Worm (Caenorhabditis elegans): ENCODE data around the gene C09F12.2.

C09F12.2 gene

DNA sequence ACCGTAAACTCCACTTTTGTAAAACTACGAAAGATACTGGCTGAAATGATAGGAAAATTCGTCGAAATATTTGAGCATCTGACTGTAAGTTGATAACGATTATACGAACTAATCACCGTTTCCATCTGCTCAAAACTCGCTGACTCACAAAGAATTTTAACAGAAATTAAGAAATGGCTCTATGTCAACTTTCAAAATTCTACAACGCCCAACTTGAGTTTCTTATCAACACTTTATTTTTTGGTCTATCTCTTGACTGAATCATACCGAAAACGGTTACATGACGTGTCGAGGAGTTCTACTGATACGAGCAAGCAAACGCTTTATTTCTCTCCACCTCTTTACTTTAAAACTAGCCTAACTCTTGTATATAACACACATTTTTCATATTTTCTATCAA, 6.5 kb upstream of the C09F12.2 start, which contains the start of gene clc-1 (continued):
- TF ChIP-seq attf-6 (GFP tag; IDR thresholded peaks at IDR 0.05): no peak
- TF ChIP-seq F39B2.1 (GFP tag; IDR thresholded peaks at IDR 0.05): no peak
- no peak for TF ChIP-seq Y95B8A.8 (GFP tag; IDR thresholded peaks at IDR 0.05)
- TF ChIP-seq nhr-90 (tag; optimal IDR thresholded peaks at IDR 0.05): no peak
- TF ChIP-seq attf-5 (GFP tag; optimal IDR thresholded peaks at IDR 0.05): no peak
- no peak for TF ChIP-seq ZK185.1 (tag; optimal IDR thresholded peaks at IDR 0.05; ENCODE audit: poor library complexity, severe bottlenecking)
- no peak for TF ChIP-seq sea-2 (GFP tag; IDR thresholded peaks at IDR 0.05)
- no peak for TF ChIP-seq ztf-18 (tag; optimal IDR thresholded peaks at IDR 0.05)
- no peak for TF ChIP-seq sptf-2 (GFP tag; optimal IDR thresholded peaks at IDR 0.05)
- TF ChIP-seq F37B4.10 (GFP tag; IDR thresholded peaks at IDR 0.05): no peak
- no peak for TF ChIP-seq lag-1 (GFP tag; IDR thresholded peaks at IDR 0.05)
- TF ChIP-seq nhr-80 (tag; optimal IDR thresholded peaks at IDR 0.05): peak; percentile 96
- no peak for TF ChIP-seq B0035.1 (tag; optimal IDR thresholded peaks at IDR 0.05)
- TF ChIP-seq cebp-1 (GFP tag; IDR thresholded peaks at IDR 0.05): no peak
- no peak for TF ChIP-seq cebp-1 (tag; optimal IDR thresholded peaks at IDR 0.05)
- TF ChIP-seq pha-4 (tag; optimal IDR thresholded peaks at IDR 0.05): peak; percentile 64
- no peak for TF ChIP-seq nfyb-1 (GFP tag; IDR thresholded peaks at IDR 0.05)
- no peak for TF ChIP-seq lin-35 (GFP tag; optimal IDR thresholded peaks at IDR 0.05)
- no peak for TF ChIP-seq ceh-58 (GFP tag; IDR thresholded peaks at IDR 0.05)
- TF ChIP-seq snpc-1.3 (tag; optimal IDR thresholded peaks at IDR 0.05; ENCODE audit: insufficient read depth): no peak
- TF ChIP-seq cebp-2 (GFP tag; IDR thresholded peaks at IDR 0.05): no peak
- no peak for TF ChIP-seq hlh-26 (GFP tag; conservative IDR thresholded peaks at IDR 0.05)
- TF ChIP-seq aptf-2 (GFP tag; conservative IDR thresholded peaks at IDR 0.05): no peak
- TF ChIP-seq dpff-1 (tag; optimal IDR thresholded peaks at IDR 0.05): no peak
- TF ChIP-seq bed-2 (GFP tag; IDR thresholded peaks at IDR 0.05): no peak
- TF ChIP-seq rcor-1 (GFP tag; IDR thresholded peaks at IDR 0.05): no peak
- no peak for TF ChIP-seq rec-8 (tag; optimal IDR thresholded peaks at IDR 0.05)
- no peak for TF ChIP-seq efl-1 (GFP tag; optimal IDR thresholded peaks at IDR 0.05)
- TF ChIP-seq lsy-27 (tag; optimal IDR thresholded peaks at IDR 0.05; ENCODE audit: borderline replicate concordance, insufficient read depth): no peak

DNA sequence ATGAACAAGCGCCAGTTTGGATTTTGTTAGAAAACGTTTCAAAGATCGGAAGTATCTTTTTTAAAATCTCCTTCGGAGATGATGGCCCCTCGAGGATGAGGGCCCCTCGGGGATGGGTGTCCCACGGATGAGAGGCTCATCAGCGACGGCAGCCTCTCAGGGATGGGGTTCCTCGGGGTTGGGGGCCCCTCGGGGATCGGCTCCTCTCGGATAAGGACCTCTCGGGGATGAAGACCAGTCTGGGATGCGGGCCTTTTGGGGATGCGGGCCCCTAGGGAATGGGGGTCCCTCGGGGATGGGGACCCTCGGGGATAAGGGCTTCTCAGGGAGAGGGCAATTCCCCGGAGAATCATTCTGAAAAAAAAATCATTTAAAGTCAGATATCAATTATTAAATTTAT, 3.4 kb upstream of the C09F12.2 start:
- TF ChIP-seq ekl-4 (GFP tag; IDR thresholded peaks at IDR 0.05) (peak; percentile 50; the same call in 1 of the 2 replicates), egrh-3 (GFP tag; IDR thresholded peaks at IDR 0.05) (peak; percentile 94), him-1 (tag; optimal IDR thresholded peaks at IDR 0.05) (no peak), snpc-1.1 (tag; optimal IDR thresholded peaks at IDR 0.05; ENCODE audit: insufficient read depth) (no peak)

DNA sequence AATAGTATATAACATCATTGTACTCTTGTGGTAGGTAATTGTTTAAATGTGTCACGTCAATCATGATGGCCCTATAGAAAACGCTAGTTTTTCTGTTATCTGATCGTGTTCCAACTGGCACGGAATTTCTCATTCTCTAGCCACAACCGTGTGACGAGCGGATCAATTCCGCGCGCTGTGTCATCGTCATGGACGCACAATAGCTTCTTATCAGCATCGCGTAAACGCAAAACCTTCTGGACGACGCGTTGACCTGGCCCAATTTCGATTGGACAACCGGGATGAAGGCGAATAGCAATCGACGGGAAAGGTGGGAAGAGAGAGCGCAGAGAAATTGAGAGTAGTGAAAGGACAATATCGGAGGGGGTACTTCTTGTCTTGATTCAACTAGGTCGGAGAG, 3.3 kb downstream of the C09F12.2 start, which contains the start of gene lpr-3:
lpr-3 (plus strand) TSS at position 374 of the 400 bp plus-strand sequence.
- TF ChIP-seq mel-28 (tag; optimal IDR thresholded peaks at IDR 0.05; ENCODE audit: borderline replicate concordance) (no peak), ztf-26 (tag; optimal IDR thresholded peaks at IDR 0.05) (no peak), unc-130 (GFP tag; optimal IDR thresholded peaks at IDR 0.05) (no peak)

All from whole organism, young adult.